Fruit fly (Drosophila melanogaster): ENCODE measurements around the gene CG4440.

CG4440 gene

dm6 chr2L:16315027-16315426 lies 14.7 kb upstream of the CG4440 start (continued):
- no peak for TF ChIP-seq lov (optimal IDR thresholded peaks at IDR 0.05)
- 0 out of 3 replicates have a peak, but pooled peaks have one; percentile 44 for TF ChIP-seq lov (GFP tag; IDR thresholded peaks at IDR 0.05)
- peak; percentile 88 for TF ChIP-seq pros (GFP tag; optimal IDR thresholded peaks at IDR 0.05)
- TF ChIP-seq Nf-YB (GFP tag; optimal IDR thresholded peaks at IDR 0.05) = no peak
- TF ChIP-seq wek (GFP tag; optimal IDR thresholded peaks at IDR 0.05) = no peak
- peak; percentile 45 for TF ChIP-seq Drgx (GFP tag; IDR thresholded peaks at IDR 0.05)
- no peak for TF ChIP-seq CG10431 (GFP tag; optimal IDR thresholded peaks at IDR 0.05)
- TF ChIP-seq CG10979 (tag; optimal IDR thresholded peaks at IDR 0.05) = no peak
- TF ChIP-seq CrebB (tag; optimal IDR thresholded peaks at IDR 0.05) = peak; percentile 65
- peak; percentile 43 for TF ChIP-seq CG6854 (GFP tag; optimal IDR thresholded peaks at IDR 0.05)
- TF ChIP-seq CG8388 (GFP tag; optimal IDR thresholded peaks at IDR 0.05) = no peak
- TF ChIP-seq grn (GFP tag; optimal IDR thresholded peaks at IDR 0.05) = peak; percentile 9
- TF ChIP-seq HmgZ (tag; optimal IDR thresholded peaks at IDR 0.05) = peak; percentile 57
- TF ChIP-seq CG1792 (GFP tag; optimal IDR thresholded peaks at IDR 0.05) = no peak
- TF ChIP-seq dmrt99B (tag; optimal IDR thresholded peaks at IDR 0.05) = no peak
- TF ChIP-seq crol (GFP tag; IDR thresholded peaks at IDR 0.05) = peak; percentile 92
- TF ChIP-seq scrt (GFP tag; optimal IDR thresholded peaks at IDR 0.05) = no peak
- TF ChIP-seq tna (GFP tag; IDR thresholded peaks at IDR 0.05; ENCODE audit: partially characterized antibody) = peak; percentile 43; the same call in 1 of the 2 replicates
- peak; percentile 31; the same call in 1 of the 2 replicates for TF ChIP-seq sob (GFP tag; IDR thresholded peaks at IDR 0.05)
- TF ChIP-seq br (optimal IDR thresholded peaks at IDR 0.05) = no peak
- TF ChIP-seq unc-4 (GFP tag; IDR thresholded peaks at IDR 0.05; ENCODE audit: partially characterized antibody) = no peak; the same call in 1 of the 2 replicates
- TF ChIP-seq sug (tag; optimal IDR thresholded peaks at IDR 0.05) = peak; percentile 81
- TF ChIP-seq gro (GFP tag; optimal IDR thresholded peaks at IDR 0.05) = peak; percentile 50
- TF ChIP-seq schlank (tag; optimal IDR thresholded peaks at IDR 0.05) = peak; percentile 31
- no peak for TF ChIP-seq kni (GFP tag; optimal IDR thresholded peaks at IDR 0.05)
- TF ChIP-seq klu (GFP tag; IDR thresholded peaks at IDR 0.05) = no peak
- peak; percentile 27 for TF ChIP-seq Nf-YC (tag; optimal IDR thresholded peaks at IDR 0.05)
- TF ChIP-seq CG4854 (GFP tag; optimal IDR thresholded peaks at IDR 0.05) = no peak
- no peak for TF ChIP-seq Spps (tag; optimal IDR thresholded peaks at IDR 0.05)
- no peak for TF ChIP-seq CG13424 (tag; optimal IDR thresholded peaks at IDR 0.05)
- peak in 1 of 2 experiments; percentile 37 for TF ChIP-seq Eip74EF (GFP tag; optimal IDR thresholded peaks at IDR 0.05)
- TF ChIP-seq Hmr (GFP tag; optimal IDR thresholded peaks at IDR 0.05) = peak; percentile 41
- no peak for TF ChIP-seq dimm (GFP tag; IDR thresholded peaks at IDR 0.05)
- TF ChIP-seq CG9609 (GFP tag; optimal IDR thresholded peaks at IDR 0.05) = no peak
- peak; percentile 17 for TF ChIP-seq CG17385 (GFP tag; optimal IDR thresholded peaks at IDR 0.05)
- TF ChIP-seq CG1024 (GFP tag; IDR thresholded peaks at IDR 0.05) = no peak
- TF ChIP-seq CG12104 (GFP tag; optimal IDR thresholded peaks at IDR 0.05) = no peak
- TF ChIP-seq CG2678 (tag; optimal IDR thresholded peaks at IDR 0.05) = peak; percentile 28
- TF ChIP-seq CG9797 (GFP tag; optimal IDR thresholded peaks at IDR 0.05) = no peak
- TF ChIP-seq sr (GFP tag; IDR thresholded peaks at IDR 0.05) = no peak
- TF ChIP-seq Meics (GFP tag; optimal IDR thresholded peaks at IDR 0.05) = peak; percentile 6
- TF ChIP-seq caup (GFP tag; optimal IDR thresholded peaks at IDR 0.05; ENCODE audit: severe bottlenecking) = peak; percentile 67
- TF ChIP-seq D19B (GFP tag; optimal IDR thresholded peaks at IDR 0.05) = no peak
- no peak for TF ChIP-seq CG7928 (GFP tag; optimal IDR thresholded peaks at IDR 0.05)
- peak; percentile 56 for TF ChIP-seq Ets65A (GFP tag)
- no peak for TF ChIP-seq CG10274 (GFP tag; optimal IDR thresholded peaks at IDR 0.05)
- no peak for TF ChIP-seq Dip3 (GFP tag; optimal IDR thresholded peaks at IDR 0.05)
- no peak for TF ChIP-seq CG8290 (GFP tag; optimal IDR thresholded peaks at IDR 0.05)
- TF ChIP-seq CG8290 (tag; optimal IDR thresholded peaks at IDR 0.05) = peak in 1 of 2 experiments; percentile 38
- TF ChIP-seq trh (GFP tag; optimal IDR thresholded peaks at IDR 0.05) = no peak
- TF ChIP-seq CG17359 (tag; optimal IDR thresholded peaks at IDR 0.05) = peak; percentile 9
